Worm (Caenorhabditis elegans) whole organism, L4 larva: ENCODE data around the gene rpl-2.

ENCODE experiments used
- F10B5.3 ChIP-seq: sonication (generic microtip); optimal IDR thresholded peaks from 2 replicates; lab custom pipeline; 2016; ENCODE audit warnings: mild to moderate bottlenecking, missing genetic modification characterization, missing compliant biosample characterization
- F44E2.7 ChIP-seq: fragments of 200-800 bp; sonication (Bioruptor generic); IDR thresholded peaks from 2 replicates; pipeline ENCODE4 v2.1.2; 2022; ENCODE audit warnings: missing genetic modification characterization, missing compliant biosample characterization
- Y75B8A.6 ChIP-seq: fragments of 200-800 bp; sonication (Bioruptor generic); IDR thresholded peaks from 2 replicates; pipeline ENCODE4 v1.3.6; 2022; ENCODE audit warnings: missing genetic modification reagents, missing genetic modification characterization, missing compliant biosample characterization
- ZK337.2 ChIP-seq: fragments of 200-800 bp; sonication (Bioruptor generic); IDR thresholded peaks from 2 replicates; pipeline ENCODE4 v1.3.6; 2022; ENCODE audit warnings: missing genetic modification reagents, missing genetic modification characterization, missing compliant biosample characterization
- aha-1 ChIP-seq: fragments of 150-350 bp; peaks from one replicate; lab custom pipeline; 2014; ENCODE audit warnings: missing biosample characterization, missing genetic modification characterization
- arid-1 ChIP-seq: fragments of 200-800 bp; sonication (Bioruptor generic); conservative IDR thresholded peaks from 2 replicates; pipeline ENCODE4 v1.3.6; 2022; ENCODE audit warnings: missing genetic modification reagents, missing genetic modification characterization, missing compliant biosample characterization
- ceh-32 ChIP-seq: sonication (generic microtip); optimal IDR thresholded peaks from 2 replicates; lab custom pipeline; 2016; ENCODE audit warnings: mild to moderate bottlenecking, missing genetic modification characterization, missing compliant biosample characterization; ENCODE audit not compliant: poor library complexity
- duxl-1 ChIP-seq: sonication (generic microtip); optimal IDR thresholded peaks from 2 replicates; lab custom pipeline; 2016; ENCODE audit warnings: mild to moderate bottlenecking, missing genetic modification characterization, moderate library complexity, missing compliant biosample characterization; ENCODE audit not compliant: poor library complexity
- egl-43 ChIP-seq: fragments of 200-800 bp; sonication (Bioruptor generic); IDR thresholded peaks from 2 replicates; pipeline ENCODE4 v1.3.6; 2022; ENCODE audit warnings: missing genetic modification reagents, missing genetic modification characterization, missing compliant biosample characterization
- gei-8 ChIP-seq: fragments of 200-800 bp; sonication (Bioruptor generic); optimal IDR thresholded peaks from 2 replicates; lab custom pipeline; 2018; ENCODE audit warnings: mild to moderate bottlenecking, missing genetic modification characterization, missing compliant biosample characterization
- hif-1 ChIP-seq, 2 experiments: sonication (generic microtip); optimal IDR thresholded peaks; 2 replicates each; lab custom pipeline; 2016 to 2017; ENCODE audit warnings: missing compliant biosample characterization in 2 of 2, missing genetic modification characterization in 2 of 2, missing genetic modification reagents in 2 of 2, missing genotype in 2 of 2, mild to moderate bottlenecking in 1 of 2
- hlh-30 ChIP-seq: sonication (generic microtip); optimal IDR thresholded peaks from 2 replicates; lab custom pipeline; 2017; ENCODE audit warnings: antibody characterized with exemption, mild to moderate bottlenecking, missing genetic modification characterization, missing compliant biosample characterization; ENCODE audit not compliant: insufficient read depth
- jun-1 ChIP-seq: fragments of 150-350 bp; optimal IDR thresholded peaks from 2 replicates; lab custom pipeline; 2014; ENCODE audit warnings: missing biosample characterization, missing genetic modification reagents, missing genetic modification characterization
- lin-1 ChIP-seq: fragments of 200-800 bp; sonication (Bioruptor generic); IDR thresholded peaks from 2 replicates; pipeline ENCODE4 v1.3.6; 2022; ENCODE audit warnings: missing genetic modification reagents, missing genetic modification characterization, missing compliant biosample characterization
- lin-15B ChIP-seq: fragments of 150-350 bp; sonication (generic microtip); optimal IDR thresholded peaks from 3 replicates; lab custom pipeline; 2014; ENCODE audit warnings: missing biosample characterization, missing genetic modification characterization
- lsy-2 ChIP-seq, 2 experiments: fragments of 150-350 bp in 1 of 2; sonication (generic microtip) in 1 of 2; optimal IDR thresholded peaks; 2 replicates each; lab custom pipeline; 2014 to 2017; ENCODE audit warnings: missing biosample characterization in 2 of 2, missing genetic modification characterization in 2 of 2
- mdl-1 ChIP-seq, 2 experiments: fragments of 150-350 bp in 1 of 2; sonication (generic microtip) in 1 of 2; optimal IDR thresholded peaks; 2 replicates each; lab custom pipeline; 2014 to 2017; ENCODE audit warnings: missing biosample characterization in 2 of 2, missing genetic modification characterization in 2 of 2
- nhr-10 ChIP-seq: fragments of 150-350 bp; optimal IDR thresholded peaks from 2 replicates; lab custom pipeline; 2014; ENCODE audit warnings: missing biosample characterization, missing genetic modification characterization
- nhr-237 ChIP-seq: sonication (generic microtip); optimal IDR thresholded peaks from 2 replicates; lab custom pipeline; 2017; ENCODE audit warnings: missing biosample characterization, missing genetic modification characterization
- nhr-41 ChIP-seq: fragments of 200-800 bp; sonication (Bioruptor generic); IDR thresholded peaks from 2 replicates; pipeline ENCODE4 v1.3.6; 2022; ENCODE audit warnings: missing genetic modification reagents, missing genetic modification characterization, missing compliant biosample characterization
- nhr-42 ChIP-seq: fragments of 200-800 bp; sonication (Bioruptor generic); IDR thresholded peaks from 2 replicates; pipeline ENCODE4 v1.3.6; 2022; ENCODE audit warnings: missing genetic modification characterization, missing compliant biosample characterization
- nhr-6 ChIP-seq: fragments of 150-350 bp; optimal IDR thresholded peaks from 2 replicates; lab custom pipeline; 2014; ENCODE audit warnings: missing biosample characterization, missing genetic modification characterization
- nhr-77 ChIP-seq: fragments of 150-350 bp; optimal IDR thresholded peaks from 2 replicates; lab custom pipeline; 2014; ENCODE audit warnings: missing biosample characterization, missing genetic modification characterization
- pha-4 ChIP-seq, 2 experiments: fragments of 150-350 bp in 1 of 2; fragments of 200-800 bp in 1 of 2; sonication (Bioruptor generic) in 1 of 2; IDR thresholded peaks in 1 of 2; optimal IDR thresholded peaks in 1 of 2; 2 replicates each; pipeline versions ENCODE4 v1.3.6 to Lab custom; 2014 to 2022; ENCODE audit warnings: missing genetic modification characterization in 2 of 2, missing genetic modification reagents in 2 of 2, missing biosample characterization in 1 of 2, missing compliant biosample characterization in 1 of 2
- pqm-1 ChIP-seq: sonication (generic microtip); optimal IDR thresholded peaks from 2 replicates; lab custom pipeline; 2017; ENCODE audit warnings: missing biosample characterization, missing genetic modification characterization
- snpc-1.2 ChIP-seq: fragments of 200-800 bp; sonication (Bioruptor generic); IDR thresholded peaks from 2 replicates; pipeline ENCODE4 v1.3.6; 2022; ENCODE audit warnings: missing genetic modification reagents, missing genetic modification characterization, missing compliant biosample characterization
- spr-1 ChIP-seq: sonication (generic microtip); optimal IDR thresholded peaks from 2 replicates; lab custom pipeline; 2016; ENCODE audit warnings: mild to moderate bottlenecking, missing genetic modification characterization, missing compliant biosample characterization
- spr-3 ChIP-seq: fragments of 200-800 bp; sonication (Bioruptor generic); optimal IDR thresholded peaks from 2 replicates; lab custom pipeline; 2018; ENCODE audit warnings: mild to moderate bottlenecking, missing genetic modification characterization, missing compliant biosample characterization
- tra-1 ChIP-seq: fragments of 200-800 bp; sonication (Bioruptor generic); IDR thresholded peaks from 2 replicates; pipeline ENCODE4 v1.3.6; 2022; ENCODE audit warnings: missing genetic modification reagents, missing genetic modification characterization, missing compliant biosample characterization
- zfp-2 ChIP-seq: sonication (generic microtip); optimal IDR thresholded peaks from 2 replicates; lab custom pipeline; 2016; ENCODE audit warnings: mild to moderate bottlenecking, missing genetic modification characterization, missing compliant biosample characterization
- zfp-3 ChIP-seq: fragments of 200-800 bp; sonication (Bioruptor generic); conservative IDR thresholded peaks from 2 replicates; pipeline ENCODE4 v1.3.6; 2022; ENCODE audit warnings: missing genetic modification reagents, missing genetic modification characterization, missing compliant biosample characterization
- zip-2 ChIP-seq: fragments of 150-350 bp; optimal IDR thresholded peaks from 2 replicates; lab custom pipeline; 2014; ENCODE audit warnings: missing biosample characterization, missing genetic modification characterization

Gene rpl-2

ce11 chrV:20457155-20457554 lies 22.3 kb upstream of the rpl-2 start:
- no peak for TF ChIP-seq Y75B8A.6
- TF ChIP-seq hlh-30 (tag; lab: Kevin White, UChicago): peak; percentile 41
- no peak for TF ChIP-seq gei-8 (GFP tag; lab: Kevin White, UChicago)
- peak; percentile 97 for TF ChIP-seq aha-1 (tag; lab: Kevin White, UChicago)
- no peak for TF ChIP-seq hif-1 (tag; optimal IDR thresholded peaks at IDR 0.05; lab: Kevin White, UChicago)
- no peak for TF ChIP-seq duxl-1 (tag; lab: Kevin White, UChicago)
- no peak for TF ChIP-seq lin-1 (GFP tag; lab: Robert Waterston, UW)
- no peak for TF ChIP-seq nhr-237 (tag; lab: Kevin White, UChicago)

- peak; percentile 9 for TF ChIP-seq aha-1 (tag; lab: Kevin White, UChicago)
- TF ChIP-seq pqm-1 (tag; lab: Kevin White, UChicago): no peak
- TF ChIP-seq, all 104 proteins: peak for 1
These were observed 18.7 kb upstream of the rpl-2 start, which contains the start of gene B0250.18 for ce11 chrV:20460808-20461207. Gene B0250.18 (minus strand): TSS chrV:20460908.

ce11 chrV:20464778-20465177 lies 14.7 kb upstream of the rpl-2 start:
- peak; percentile 49 for TF ChIP-seq hlh-30 (tag; lab: Kevin White, UChicago)
- no peak for TF ChIP-seq tra-1 (GFP tag; lab: Robert Waterston, UW)
- no peak for TF ChIP-seq zfp-2 (tag; lab: Kevin White, UChicago)
- no peak for TF ChIP-seq zip-2 (tag; lab: Kevin White, UChicago)
- TF ChIP-seq spr-3 (GFP tag; lab: Kevin White, UChicago): no peak

- TF ChIP-seq egl-43 (GFP tag; lab: Robert Waterston, UW) (no peak), nhr-77 (tag; lab: Kevin White, UChicago) (no peak), nhr-42 (GFP tag; lab: Robert Waterston, UW) (no peak), F10B5.3 (tag; lab: Kevin White, UChicago) (no peak), nhr-6 (tag; lab: Kevin White, UChicago) (no peak), pha-4 (GFP tag; IDR thresholded peaks at IDR 0.05; lab: Robert Waterston, UW) (no peak), pha-4 (tag; optimal IDR thresholded peaks at IDR 0.05; lab: Kevin White, UChicago) (no peak), spr-1 (tag; lab: Kevin White, UChicago) (no peak), nhr-41 (GFP tag; lab: Robert Waterston, UW) (no peak), nhr-10 (tag; lab: Kevin White, UChicago) (no peak), mdl-1 (tag; optimal IDR thresholded peaks at IDR 0.05; lab: Kevin White, UChicago) (no peak), ZK337.2 (GFP tag; lab: Robert Waterston, UW) (no peak), zfp-2 (tag; lab: Kevin White, UChicago) (no peak), lsy-2 (tag; optimal IDR thresholded peaks at IDR 0.05; lab: Kevin White, UChicago) (no peak), lin-15B (tag; lab: Kevin White, UChicago) (no peak)
These were observed 9.1 kb upstream of the rpl-2 start, which contains the start of gene B0250.8 for ce11 chrV:20470385-20470784. Gene B0250.8 (minus strand): TSS chrV:20470485.

- TF ChIP-seq F44E2.7 (GFP tag; lab: Robert Waterston, UW) (0 out of 2 replicates have a peak, but pooled peaks have one; percentile 43), arid-1 (GFP tag; lab: Robert Waterston, UW) (no peak), aha-1 (tag; lab: Kevin White, UChicago) (peak; percentile 92), zfp-3 (GFP tag; lab: Robert Waterston, UW) (no peak)
These were observed 4.5 kb upstream of the rpl-2 start for ce11 chrV:20475029-20475428.

ce11 chrV:20475830-20476229 lies 3.7 kb upstream of the rpl-2 start, which contains the start of gene B0250.7:
Gene B0250.7 (minus strand): TSS chrV:20476061.
- TF ChIP-seq nhr-41 (GFP tag; lab: Robert Waterston, UW) (no peak), ceh-32 (tag; lab: Kevin White, UChicago) (no peak), jun-1 (no peak), pqm-1 (tag; lab: Kevin White, UChicago) (no peak), snpc-1.2 (no peak), lsy-2 (tag; optimal IDR thresholded peaks at IDR 0.05; lab: Kevin White, UChicago) (no peak), nhr-10 (tag; lab: Kevin White, UChicago) (no peak)
- TF ChIP-seq, all 104 proteins: peak for 0
